Worm (Caenorhabditis elegans): ENCODE measurements around the gene pxmp-4.

Gene pxmp-4

DNA sequence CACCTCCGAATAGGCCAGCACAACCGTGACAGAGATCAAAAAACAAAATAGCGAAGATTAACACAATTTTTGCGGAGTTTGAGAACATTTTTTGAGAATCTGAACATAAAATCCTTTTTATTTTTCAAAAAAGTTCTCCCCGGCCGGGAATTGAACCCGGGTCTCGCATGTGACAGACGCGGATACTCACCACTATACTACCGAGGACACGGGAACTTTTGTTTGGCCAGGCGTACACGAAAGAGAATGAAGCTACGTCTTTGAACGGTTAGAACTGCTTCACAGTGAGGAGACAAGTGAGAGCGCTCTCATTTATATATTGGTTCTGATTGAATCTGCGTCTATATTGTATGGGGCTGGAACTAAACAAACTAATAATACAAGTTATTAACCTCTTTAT lies 14.5 kb downstream of the pxmp-4 start, which contains the start of gene grl-26:
grl-26 (minus strand) TSS at position 318 of the 400 bp plus-strand sequence.
- TF ChIP-seq hmg-11 (tag; optimal IDR thresholded peaks at IDR 0.05) (peak; percentile 67), ztf-4 (tag; optimal IDR thresholded peaks at IDR 0.05) (no peak), lsy-12 (tag; optimal IDR thresholded peaks at IDR 0.05) (peak; percentile 43), elt-2 (tag; optimal IDR thresholded peaks at IDR 0.05) (peak; percentile 56), ama-1 (optimal IDR thresholded peaks at IDR 0.05) (no peak), pha-4 (tag; optimal IDR thresholded peaks at IDR 0.05) (no peak), lin-39 (tag; optimal IDR thresholded peaks at IDR 0.05) (peak; percentile 13), fkh-2 (tag; optimal IDR thresholded peaks at IDR 0.05) (no peak), elt-1 (tag; optimal IDR thresholded peaks at IDR 0.05) (no peak), zag-1 (tag; optimal IDR thresholded peaks at IDR 0.05) (no peak), nhr-43 (tag; optimal IDR thresholded peaks at IDR 0.05; ENCODE audit: poor library complexity, severe bottlenecking) (peak; percentile 56), ZK546.5 (tag; optimal IDR thresholded peaks at IDR 0.05) (no peak), nhr-237 (tag; optimal IDR thresholded peaks at IDR 0.05) (no peak), sea-2 (GFP tag; optimal IDR thresholded peaks at IDR 0.05) (no peak), egl-5 (tag; optimal IDR thresholded peaks at IDR 0.05) (peak; percentile 39), R02D3.7 (tag; optimal IDR thresholded peaks at IDR 0.05) (no peak), mdl-1 (tag; optimal IDR thresholded peaks at IDR 0.05) (no peak), nhr-76 (tag; optimal IDR thresholded peaks at IDR 0.05) (no peak), elt-3 (tag; optimal IDR thresholded peaks at IDR 0.05) (no peak), nfya-1 (tag; optimal IDR thresholded peaks at IDR 0.05; ENCODE audit: insufficient read depth) (no peak), jun-1 (tag; optimal IDR thresholded peaks at IDR 0.05) (peak; percentile 66), nhr-67 (tag; optimal IDR thresholded peaks at IDR 0.05) (no peak), lin-15B (tag; optimal IDR thresholded peaks at IDR 0.05) (peak; percentile 22), nhr-23 (tag; optimal IDR thresholded peaks at IDR 0.05) (peak; percentile 24), fos-1 (tag; optimal IDR thresholded peaks at IDR 0.05) (no peak)

DNA sequence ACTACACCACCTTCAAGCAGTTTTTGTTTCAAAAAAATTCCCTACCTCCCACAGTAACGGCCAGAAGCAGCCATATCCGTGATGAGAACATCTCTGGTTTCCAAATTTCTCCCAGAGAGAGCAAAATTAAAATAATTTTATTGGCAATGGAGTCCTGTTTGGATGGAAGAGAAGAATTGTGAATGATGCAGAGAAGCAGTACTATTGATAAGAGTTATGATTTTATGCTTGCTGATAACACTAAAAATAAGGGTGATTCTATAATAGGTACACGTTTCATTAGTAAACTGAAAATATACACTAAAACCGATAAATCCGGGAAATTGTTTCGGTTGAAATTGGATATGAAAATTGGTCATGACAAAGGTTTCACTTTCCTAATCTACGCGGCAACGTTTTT lies 16.6 kb downstream of the pxmp-4 start, which contains the start of gene dsc-4:
dsc-4 (minus strand) TSS at position 165 of the 400 bp plus-strand sequence.
- TF ChIP-seq elt-2 (tag; optimal IDR thresholded peaks at IDR 0.05) (peak; percentile 71), fkh-2 (tag; optimal IDR thresholded peaks at IDR 0.05) (no peak)

DNA sequence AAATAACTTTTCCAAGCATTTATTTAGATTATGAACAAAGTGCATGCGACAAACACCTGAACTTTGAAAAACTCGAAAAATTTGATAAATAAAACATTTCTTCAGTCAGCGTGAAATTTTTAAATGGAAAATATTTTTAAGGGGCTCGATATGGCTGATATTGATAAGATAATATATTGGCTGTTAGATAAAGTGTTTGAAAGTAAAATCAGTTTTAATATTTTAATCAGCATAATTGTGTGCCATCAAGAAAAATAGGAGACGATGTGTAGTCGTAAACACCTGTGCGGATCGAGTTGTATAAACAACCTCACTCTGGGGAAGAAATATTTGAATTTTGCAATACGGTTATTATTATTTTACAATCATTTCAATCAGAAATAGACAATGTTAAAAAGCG lies 17.3 kb downstream of the pxmp-4 start:
- TF ChIP-seq zag-1 (tag; optimal IDR thresholded peaks at IDR 0.05) (no peak), unc-62 (GFP tag; optimal IDR thresholded peaks at IDR 0.05) (no peak), elt-2 (tag; optimal IDR thresholded peaks at IDR 0.05) (peak; percentile 48)

DNA sequence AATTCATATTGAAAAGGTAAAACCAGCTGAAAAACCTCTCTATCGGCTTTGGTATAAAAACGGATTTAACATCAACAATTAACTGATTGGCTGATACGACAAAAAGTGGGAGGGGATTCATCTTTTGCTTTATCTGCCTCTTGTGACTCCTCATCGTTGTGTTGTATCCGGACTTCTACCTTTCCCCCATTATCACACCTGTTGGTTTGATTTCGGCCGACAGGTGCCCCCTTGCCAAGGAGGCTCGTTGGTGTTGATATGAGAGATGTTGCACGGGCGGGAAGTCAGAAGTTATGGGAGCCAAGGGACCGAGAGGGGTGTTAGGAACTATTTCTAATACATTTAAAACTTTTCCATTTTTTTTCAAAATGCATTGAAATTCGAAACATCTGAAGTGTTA lies 22.5 kb downstream of the pxmp-4 start:
- no peak for TF ChIP-seq snpc-4 (tag; optimal IDR thresholded peaks at IDR 0.05)
- TF ChIP-seq nfya-1 (tag; optimal IDR thresholded peaks at IDR 0.05; ENCODE audit: insufficient read depth): peak; percentile 28

DNA sequence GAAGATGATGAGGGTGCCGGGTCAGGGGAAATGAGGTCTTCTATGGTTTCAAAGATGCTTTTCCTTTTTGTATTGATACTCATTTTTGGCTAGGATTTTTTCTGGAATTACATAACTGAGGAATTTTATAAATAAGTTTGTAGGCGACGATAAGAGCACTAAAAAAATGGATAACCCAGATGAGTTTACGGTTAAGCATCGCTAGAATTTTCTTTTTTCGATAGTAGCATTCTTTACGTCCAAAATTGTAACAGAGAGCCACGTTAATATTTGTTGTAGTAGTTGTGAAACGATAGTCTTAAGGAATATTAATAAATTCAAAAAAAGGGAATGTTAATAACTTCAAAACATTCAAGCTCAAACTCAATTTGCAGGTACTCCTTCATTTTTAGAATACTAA lies 23.4 kb downstream of the pxmp-4 start, which contains the start of gene snai-1:
snai-1 (minus strand) TSS at position 101 of the 400 bp plus-strand sequence.
- no peak for TF ChIP-seq nhr-28 (tag; optimal IDR thresholded peaks at IDR 0.05)
- no peak for TF ChIP-seq nhr-67 (tag; optimal IDR thresholded peaks at IDR 0.05)
- TF ChIP-seq pqm-1 (tag; optimal IDR thresholded peaks at IDR 0.05): no peak
- no peak for TF ChIP-seq ztf-11 (tag; optimal IDR thresholded peaks at IDR 0.05)

DNA sequence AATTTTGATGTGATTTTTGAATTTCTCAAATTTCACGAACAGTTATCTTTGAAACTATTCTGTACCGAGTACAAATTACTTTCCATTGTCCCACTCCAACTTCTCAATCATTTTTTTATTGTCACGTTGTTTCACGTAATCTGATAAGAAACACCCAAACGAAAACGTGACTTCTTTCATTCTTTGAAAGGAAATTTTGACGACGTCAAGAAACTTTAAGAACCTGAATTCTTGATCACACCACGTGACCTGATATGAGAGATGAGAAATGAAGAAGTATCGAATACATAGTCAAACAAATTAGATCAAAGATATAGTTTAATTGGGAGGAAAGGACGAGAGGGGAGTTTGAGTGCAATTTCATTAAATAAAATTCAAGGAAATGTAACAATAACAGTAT lies 27.5 kb downstream of the pxmp-4 start:
- no peak for TF ChIP-seq nhr-11 (tag; optimal IDR thresholded peaks at IDR 0.05)
- TF ChIP-seq lin-39 (tag; optimal IDR thresholded peaks at IDR 0.05): no peak
- no peak for TF ChIP-seq nhr-67 (tag; optimal IDR thresholded peaks at IDR 0.05)
- no peak for TF ChIP-seq egl-27 (tag; optimal IDR thresholded peaks at IDR 0.05)
- no peak for TF ChIP-seq unc-62 (GFP tag; optimal IDR thresholded peaks at IDR 0.05)
- no peak for TF ChIP-seq nhr-23 (tag; optimal IDR thresholded peaks at IDR 0.05)
- TF ChIP-seq nhr-237 (tag; optimal IDR thresholded peaks at IDR 0.05): no peak
- no peak for TF ChIP-seq jun-1 (tag; optimal IDR thresholded peaks at IDR 0.05)
- peak; percentile 14 for TF ChIP-seq nhr-25 (tag; optimal IDR thresholded peaks at IDR 0.05)
- no peak for TF ChIP-seq elt-1 (tag; optimal IDR thresholded peaks at IDR 0.05)
- peak; percentile 62 for TF ChIP-seq nhr-43 (tag; optimal IDR thresholded peaks at IDR 0.05; ENCODE audit: poor library complexity, severe bottlenecking)
- TF ChIP-seq elt-3 (tag; optimal IDR thresholded peaks at IDR 0.05): no peak
